Fruit fly (Drosophila melanogaster): ENCODE data around the gene Wdr82.

The Wdr82 gene

dm6 chr2L:8371354-8371937 is 2.8 kb upstream of the Wdr82 start:
- TF ChIP-seq achi (GFP tag; optimal IDR thresholded peaks at IDR 0.05) = peak; percentile 39
- TF ChIP-seq CG6276 (GFP tag; optimal IDR thresholded peaks at IDR 0.05) = peak; percentile 14
- TF ChIP-seq CG8119 (GFP tag; IDR thresholded peaks at IDR 0.05) = peak; percentile 41; the same call in 1 of the 3 replicates
- no peak for TF ChIP-seq topi (GFP tag; optimal IDR thresholded peaks at IDR 0.05)
- TF ChIP-seq OdsH (GFP tag; optimal IDR thresholded peaks at IDR 0.05) = peak; percentile 16
- TF ChIP-seq Met (GFP tag; optimal IDR thresholded peaks at IDR 0.05) = no peak
- peak; percentile 56 for TF ChIP-seq CG32006 (GFP tag; optimal IDR thresholded peaks at IDR 0.05)
- peak; percentile 40 for TF ChIP-seq acj6 (GFP tag; optimal IDR thresholded peaks at IDR 0.05)
- TF ChIP-seq dsx (GFP tag; optimal IDR thresholded peaks at IDR 0.05; ENCODE audit: poor library complexity, severe bottlenecking) = peak; percentile 15
- TF ChIP-seq Eip78C (GFP tag) = peak; percentile 61
- TF ChIP-seq Eip75B (GFP tag; optimal IDR thresholded peaks at IDR 0.05) = no peak
- TF ChIP-seq CG15336 (GFP tag; IDR thresholded peaks at IDR 0.05) = peak; percentile 48
- no peak for TF ChIP-seq dac (GFP tag; optimal IDR thresholded peaks at IDR 0.05)

dm6 chr2L:8372248-8372647 is 2.0 kb upstream of the Wdr82 start:
- TF ChIP-seq CG3919 (GFP tag; optimal IDR thresholded peaks at IDR 0.05) (no peak), OdsH (GFP tag; optimal IDR thresholded peaks at IDR 0.05) (no peak), lz (GFP tag; optimal IDR thresholded peaks at IDR 0.05) (no peak), vri (GFP tag; optimal IDR thresholded peaks at IDR 0.05) (peak; percentile 6)

dm6 chr2L:8376717-8377116 is 2.5 kb downstream of the Wdr82 start, which contains the start of the genes CG13390 and CG17294:
Gene CG13390 (minus strand): TSS chr2L:8376797.
Gene CG17294 (plus strand): TSS chr2L:8377035.
- TF ChIP-seq cyc (GFP tag; optimal IDR thresholded peaks at IDR 0.05) (peak; percentile 99), CG31627 (GFP tag; optimal IDR thresholded peaks at IDR 0.05) (peak; percentile 98), CG11294 (GFP tag; IDR thresholded peaks at IDR 0.05) (peak; percentile 99), Met (GFP tag; optimal IDR thresholded peaks at IDR 0.05) (peak; percentile 99), CG3919 (GFP tag; optimal IDR thresholded peaks at IDR 0.05) (peak; percentile 100), ss (GFP tag; optimal IDR thresholded peaks at IDR 0.05) (peak; percentile 99 to 100), Eip75B (GFP tag; optimal IDR thresholded peaks at IDR 0.05) (peak; percentile 99), CG4318 (GFP tag; optimal IDR thresholded peaks at IDR 0.05) (peak; percentile 98), CG1621 (tag; optimal IDR thresholded peaks at IDR 0.05) (peak; percentile 98), CG6854 (GFP tag; optimal IDR thresholded peaks at IDR 0.05) (peak; percentile 99), CG10669 (GFP tag; optimal IDR thresholded peaks at IDR 0.05) (peak; percentile 100), Eip78C (GFP tag) (peak; percentile 100), svp (GFP tag) (peak; percentile 100), Sox14 (GFP tag; optimal IDR thresholded peaks at IDR 0.05) (peak; percentile 98), dsx (GFP tag; optimal IDR thresholded peaks at IDR 0.05; ENCODE audit: poor library complexity, severe bottlenecking) (peak; percentile 99), CG8632 (GFP tag; optimal IDR thresholded peaks at IDR 0.05) (peak; percentile 100), esn (GFP tag; optimal IDR thresholded peaks at IDR 0.05) (peak; percentile 99), fkh (GFP tag; optimal IDR thresholded peaks at IDR 0.05) (peak; percentile 95), dac (GFP tag; optimal IDR thresholded peaks at IDR 0.05) (peak; percentile 97), Eip93F (GFP tag; optimal IDR thresholded peaks at IDR 0.05) (peak; percentile 99), CG10631 (GFP tag; optimal IDR thresholded peaks at IDR 0.05) (peak; percentile 100), achi (GFP tag; optimal IDR thresholded peaks at IDR 0.05) (peak; percentile 99), spab (GFP tag; optimal IDR thresholded peaks at IDR 0.05) (peak; percentile 99), Blimp-1 (GFP tag; optimal IDR thresholded peaks at IDR 0.05) (peak; percentile 98), Hr38 (GFP tag; optimal IDR thresholded peaks at IDR 0.05) (peak; percentile 45), salr (GFP tag; optimal IDR thresholded peaks at IDR 0.05) (peak; percentile 97 to 99), Smox (GFP tag; optimal IDR thresholded peaks at IDR 0.05) (peak; percentile 99), fd59A (GFP tag; optimal IDR thresholded peaks at IDR 0.05) (peak; percentile 98), Sox15 (GFP tag; optimal IDR thresholded peaks at IDR 0.05) (peak; percentile 98), CG16779 (tag; optimal IDR thresholded peaks at IDR 0.05) (peak; percentile 98), pdm3 (GFP tag; optimal IDR thresholded peaks at IDR 0.05) (peak; percentile 99), vri (GFP tag; optimal IDR thresholded peaks at IDR 0.05) (peak; percentile 97), CG32006 (GFP tag; optimal IDR thresholded peaks at IDR 0.05) (peak; percentile 99), CG11762 (GFP tag; optimal IDR thresholded peaks at IDR 0.05; ENCODE audit: insufficient read depth) (peak; percentile 99), topi (GFP tag; optimal IDR thresholded peaks at IDR 0.05) (peak; percentile 99), lz (GFP tag; optimal IDR thresholded peaks at IDR 0.05) (peak; percentile 98), CG6276 (GFP tag; optimal IDR thresholded peaks at IDR 0.05) (peak; percentile 99), Hr39 (GFP tag; optimal IDR thresholded peaks at IDR 0.05) (peak; percentile 97), Ets21C (GFP tag; optimal IDR thresholded peaks at IDR 0.05) (peak; percentile 96), CG15336 (GFP tag; IDR thresholded peaks at IDR 0.05) (peak; percentile 100), eg (GFP tag; IDR thresholded peaks at IDR 0.05) (peak; percentile 100)

Data from whole organism, prepupa.